Fruit fly (Drosophila melanogaster): ENCODE measurements around the gene Ctps.

Gene Ctps

DNA sequence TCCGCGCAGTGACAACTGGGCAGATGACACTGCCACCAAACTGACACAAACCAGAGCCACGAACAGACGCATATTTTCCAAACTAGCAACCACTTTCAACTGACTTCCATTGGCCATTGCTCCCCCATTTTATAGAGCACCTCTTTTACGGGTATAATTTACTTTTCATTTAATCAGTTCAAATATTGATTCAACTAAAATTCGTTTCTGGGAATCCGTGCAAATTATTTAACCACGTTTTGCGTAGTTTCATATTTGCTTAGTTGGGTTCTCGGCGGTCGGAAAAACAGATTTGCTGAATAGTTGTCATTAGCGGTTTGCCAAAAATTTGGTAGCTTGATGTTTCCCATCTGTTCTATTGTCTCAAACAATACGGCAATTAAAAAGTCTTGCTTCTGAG lies 36.1 kb upstream of the Ctps start, which contains the start of gene CG13460:
CG13460 (minus strand) TSS at position 101 of the 400 bp plus-strand sequence.
- TF ChIP-seq mld (GFP tag; IDR thresholded peaks at IDR 0.05; ENCODE audit: partially characterized antibody) (no peak), bcd (GFP tag; optimal IDR thresholded peaks at IDR 0.05) (no peak), Ptx1 (GFP tag; IDR thresholded peaks at IDR 0.05) (no peak), CG2120 (GFP tag; optimal IDR thresholded peaks at IDR 0.05) (no peak), ro (GFP tag; IDR thresholded peaks at IDR 0.05) (no peak), HmgD (GFP tag; optimal IDR thresholded peaks at IDR 0.05) (no peak), gsb (GFP tag; IDR thresholded peaks at IDR 0.05) (no peak), HLH4C (GFP tag; IDR thresholded peaks at IDR 0.05; ENCODE audit: partially characterized antibody) (no peak), ssp (GFP tag; IDR thresholded peaks at IDR 0.05) (no peak), CG10366 (GFP tag; IDR thresholded peaks at IDR 0.05) (no peak), tin (GFP tag; optimal IDR thresholded peaks at IDR 0.05) (no peak), pfk (GFP tag; optimal IDR thresholded peaks at IDR 0.05) (no peak), CG6765 (GFP tag; optimal IDR thresholded peaks at IDR 0.05) (no peak), CG5953 (GFP tag; IDR thresholded peaks at IDR 0.05) (no peak), CG5180 (GFP tag; optimal IDR thresholded peaks at IDR 0.05) (no peak), Hsf (GFP tag; optimal IDR thresholded peaks at IDR 0.05) (no peak), CG6272 (GFP tag; IDR thresholded peaks at IDR 0.05) (no peak), CG6254 (GFP tag; optimal IDR thresholded peaks at IDR 0.05) (no peak), CG7271 (tag; optimal IDR thresholded peaks at IDR 0.05) (no peak), wdn (GFP tag; IDR thresholded peaks at IDR 0.05) (no peak)

DNA sequence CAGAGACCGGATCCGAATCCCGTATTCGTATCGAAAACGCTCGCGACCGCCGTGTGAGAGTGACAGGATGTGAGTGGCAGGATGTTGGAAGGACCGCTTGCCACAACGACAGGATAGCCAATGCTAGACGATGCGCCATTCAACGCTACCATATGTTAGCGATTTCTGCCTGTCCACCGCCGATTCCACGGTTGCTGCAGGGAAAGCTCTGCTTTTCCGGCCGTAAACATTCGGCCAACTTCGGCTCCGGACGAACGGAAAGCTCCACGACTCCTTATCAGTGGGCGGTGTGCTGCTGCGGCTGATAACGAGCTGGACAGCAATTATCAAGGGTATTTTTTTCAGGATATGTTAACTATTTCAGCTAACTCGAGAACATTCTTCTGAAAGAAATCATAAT lies 32.8 kb upstream of the Ctps start, which contains the start of gene Sytbeta:
Sytbeta (minus strand) TSS at position 101 of the 400 bp plus-strand sequence.
- no peak for TF ChIP-seq vvl (GFP tag; IDR thresholded peaks at IDR 0.05)
- TF ChIP-seq Hr51 (GFP tag; optimal IDR thresholded peaks at IDR 0.05) = no peak
- TF ChIP-seq CG11456 (GFP tag; IDR thresholded peaks at IDR 0.05) = 0 out of 3 replicates have a peak, but pooled peaks have one; percentile 5
- TF ChIP-seq CG14014 (GFP tag; IDR thresholded peaks at IDR 0.05) = no peak
- TF ChIP-seq Xbp1 (GFP tag; optimal IDR thresholded peaks at IDR 0.05) = no peak
- no peak for TF ChIP-seq NfI (GFP tag; optimal IDR thresholded peaks at IDR 0.05)
- no peak for TF ChIP-seq luna (GFP tag; optimal IDR thresholded peaks at IDR 0.05)
- no peak for TF ChIP-seq fu2 (GFP tag; optimal IDR thresholded peaks at IDR 0.05)
- TF ChIP-seq CG3726 (GFP tag; IDR thresholded peaks at IDR 0.05) = 0 out of 3 replicates have a peak, but pooled peaks have one; percentile 33
- no peak for TF ChIP-seq CG17802 (tag; optimal IDR thresholded peaks at IDR 0.05)
- TF ChIP-seq CG7963 (GFP tag; IDR thresholded peaks at IDR 0.05; ENCODE audit: partially characterized antibody) = no peak
- no peak for TF ChIP-seq cas (GFP tag; IDR thresholded peaks at IDR 0.05)
- TF ChIP-seq shn (GFP tag; optimal IDR thresholded peaks at IDR 0.05) = no peak
- no peak for TF ChIP-seq zfh2 (GFP tag; optimal IDR thresholded peaks at IDR 0.05)
- TF ChIP-seq Nf-YC (tag; optimal IDR thresholded peaks at IDR 0.05) = no peak
- 0 out of 3 replicates have a peak, but pooled peaks have one; percentile 18 for TF ChIP-seq ken (GFP tag; IDR thresholded peaks at IDR 0.05)
- TF ChIP-seq Optix (GFP tag; IDR thresholded peaks at IDR 0.05) = no peak
- TF ChIP-seq Bgb (GFP tag; IDR thresholded peaks at IDR 0.05; ENCODE audit: partially characterized antibody) = no peak
- TF ChIP-seq Lim3 (GFP tag; IDR thresholded peaks at IDR 0.05) = no peak
- no peak for TF ChIP-seq nau (GFP tag; optimal IDR thresholded peaks at IDR 0.05)
- TF ChIP-seq CG11093 (GFP tag; IDR thresholded peaks at IDR 0.05) = 0 out of 3 replicates have a peak, but pooled peaks have one; percentile 15
- TF ChIP-seq CG18764 (GFP tag; optimal IDR thresholded peaks at IDR 0.05) = no peak
- no peak for TF ChIP-seq CG12744 (GFP tag; optimal IDR thresholded peaks at IDR 0.05)
- TF ChIP-seq CG1792 (GFP tag; optimal IDR thresholded peaks at IDR 0.05) = no peak
- peak; percentile 62 for TF ChIP-seq Med (GFP tag)
- peak; percentile 89 for TF ChIP-seq Deaf1 (tag; optimal IDR thresholded peaks at IDR 0.05)

Data from whole organism, embryonic.